Fruit fly (Drosophila melanogaster): ENCODE measurements around the gene mtSSB.

mtSSB gene

dm6 chr3R:16221359-16222299 lies 16.6 kb upstream of the mtSSB start (continued):
- no peak for TF ChIP-seq emc (GFP tag; optimal IDR thresholded peaks at IDR 0.05)
- peak; percentile 86 for TF ChIP-seq Hmr (GFP tag; optimal IDR thresholded peaks at IDR 0.05)
- peak; percentile 79 for TF ChIP-seq CG32772 (GFP tag; IDR thresholded peaks at IDR 0.05)
- peak; percentile 22 for TF ChIP-seq tup (GFP tag; optimal IDR thresholded peaks at IDR 0.05)
- TF ChIP-seq CG14860 (GFP tag; IDR thresholded peaks at IDR 0.05; ENCODE audit: partially characterized antibody), result no peak
- no peak; the same call in 1 of the 2 replicates for TF ChIP-seq CG17612 (GFP tag; IDR thresholded peaks at IDR 0.05)
- peak; percentile 12 for TF ChIP-seq CG15514 (GFP tag; optimal IDR thresholded peaks at IDR 0.05)
- TF ChIP-seq slp2 (GFP tag; optimal IDR thresholded peaks at IDR 0.05), result peak; percentile 72
- peak; percentile 76; the same call in 2 of the 3 replicates for TF ChIP-seq dysf (GFP tag; IDR thresholded peaks at IDR 0.05)
- TF ChIP-seq so (GFP tag; IDR thresholded peaks at IDR 0.05), result peak; percentile 64; the same call in 2 of the 3 replicates
- peak; percentile 97 for TF ChIP-seq chinmo (GFP tag; IDR thresholded peaks at IDR 0.05; ENCODE audit: partially characterized antibody)
- TF ChIP-seq CG2875 (GFP tag; optimal IDR thresholded peaks at IDR 0.05), result peak; percentile 88
- TF ChIP-seq jumu (GFP tag; optimal IDR thresholded peaks at IDR 0.05), result no peak
- peak; percentile 97 for TF ChIP-seq CG13775 (GFP tag; optimal IDR thresholded peaks at IDR 0.05)
- peak; percentile 53 for TF ChIP-seq B-H2 (GFP tag; optimal IDR thresholded peaks at IDR 0.05)
- TF ChIP-seq CG4707 (GFP tag; optimal IDR thresholded peaks at IDR 0.05), result no peak
- TF ChIP-seq cad (GFP tag; optimal IDR thresholded peaks at IDR 0.05), result no peak
- no peak for TF ChIP-seq ash1 (GFP tag; optimal IDR thresholded peaks at IDR 0.05)
- TF ChIP-seq CG17328 (GFP tag; IDR thresholded peaks at IDR 0.05), result peak; percentile 66
- TF ChIP-seq salm (tag; optimal IDR thresholded peaks at IDR 0.05), result peak; percentile 77
- peak; percentile 88 for TF ChIP-seq gcm (GFP tag; optimal IDR thresholded peaks at IDR 0.05)
- peak; percentile 37; the same call in 1 of the 2 replicates for TF ChIP-seq vvl (GFP tag; IDR thresholded peaks at IDR 0.05)
- TF ChIP-seq sqz (GFP tag; optimal IDR thresholded peaks at IDR 0.05), result peak; percentile 92
- TF ChIP-seq CG8765 (GFP tag; IDR thresholded peaks at IDR 0.05), result peak; percentile 40; the same call in 1 of the 2 replicates
- peak; percentile 92 for TF ChIP-seq nerfin-1 (tag; optimal IDR thresholded peaks at IDR 0.05)
- TF ChIP-seq Nf-YB (GFP tag; optimal IDR thresholded peaks at IDR 0.05), result peak; percentile 85
- TF ChIP-seq CG31365 (tag; optimal IDR thresholded peaks at IDR 0.05), result no peak
- TF ChIP-seq luna (GFP tag; optimal IDR thresholded peaks at IDR 0.05), result no peak
- TF ChIP-seq Rfx (GFP tag; IDR thresholded peaks at IDR 0.05), result peak; percentile 72
- peak; percentile 83 for TF ChIP-seq CG10462 (GFP tag; optimal IDR thresholded peaks at IDR 0.05)
- no peak for TF ChIP-seq CG7987 (GFP tag; optimal IDR thresholded peaks at IDR 0.05)
- peak; percentile 51; the same call in 1 of the 3 replicates for TF ChIP-seq ase (GFP tag; IDR thresholded peaks at IDR 0.05)
- peak in 1 of 2 experiments; percentile 92 for TF ChIP-seq Eip74EF (GFP tag; optimal IDR thresholded peaks at IDR 0.05)
- TF ChIP-seq Dll (GFP tag; IDR thresholded peaks at IDR 0.05; ENCODE audit: partially characterized antibody), result no peak
- peak; percentile 74 for TF ChIP-seq CG2202 (tag; optimal IDR thresholded peaks at IDR 0.05)
- peak; percentile 53 for TF ChIP-seq pb (GFP tag; optimal IDR thresholded peaks at IDR 0.05)
- peak; percentile 92 for TF ChIP-seq cato (GFP tag; optimal IDR thresholded peaks at IDR 0.05; ENCODE audit: borderline replicate concordance)
- peak; percentile 77 for TF ChIP-seq CG11696 (GFP tag; IDR thresholded peaks at IDR 0.05)
- no peak for TF ChIP-seq inv (GFP tag; IDR thresholded peaks at IDR 0.05; ENCODE audit: partially characterized antibody)
- TF ChIP-seq insv (GFP tag; optimal IDR thresholded peaks at IDR 0.05), result peak in 1 of 2 experiments; percentile 77
- peak in 1 of 2 experiments; percentile 49 for TF ChIP-seq crp (GFP tag; optimal IDR thresholded peaks at IDR 0.05)
- TF ChIP-seq knrl (GFP tag; IDR thresholded peaks at IDR 0.05; ENCODE audit: partially characterized antibody), result no peak
- no peak for TF ChIP-seq MESR4 (GFP tag; optimal IDR thresholded peaks at IDR 0.05)
- TF ChIP-seq Tbp (GFP tag; optimal IDR thresholded peaks at IDR 0.05), result no peak
- peak; percentile 32 for TF ChIP-seq CG3065 (GFP tag; optimal IDR thresholded peaks at IDR 0.05)
- TF ChIP-seq Elba2 (GFP tag; optimal IDR thresholded peaks at IDR 0.05), result no peak
- peak; percentile 71 for TF ChIP-seq CG10366 (GFP tag; IDR thresholded peaks at IDR 0.05)

Data from whole organism, embryonic.